Fruit fly (Drosophila melanogaster) whole organism, adult: ENCODE measurements around the gene Tom.

ENCODE experiments used
- CG11617 ChIP-seq: fragments of 200-800 bp; sonication (Bioruptor generic); optimal IDR thresholded peaks from 2 replicates; lab custom pipeline; 2017; ENCODE audit warnings: mild to moderate bottlenecking, missing biosample characterization, missing genetic modification reagents, missing genetic modification characterization
- CG12768 ChIP-seq: fragments of 200-800 bp; sonication (Bioruptor generic); optimal IDR thresholded peaks from 2 replicates; lab custom pipeline; 2017; ENCODE audit warnings: missing biosample characterization, missing genetic modification characterization, mild to moderate bottlenecking, moderate library complexity, missing genetic modification reagents
- CG14711 ChIP-seq: fragments of 200-800 bp; sonication (Bioruptor generic); optimal IDR thresholded peaks from 2 replicates; lab custom pipeline; 2018; ENCODE audit warnings: missing biosample characterization, mild to moderate bottlenecking, missing genetic modification characterization, moderate library complexity
- CG1620 ChIP-seq: fragments of 200-800 bp; sonication (Bioruptor generic); optimal IDR thresholded peaks from 2 replicates; lab custom pipeline; 2016; ENCODE audit warnings: missing biosample characterization, missing genetic modification characterization
- CG33017 ChIP-seq: fragments of 200-800 bp; sonication (Bioruptor generic); optimal IDR thresholded peaks from 2 replicates; lab custom pipeline; 2018; ENCODE audit warnings: missing biosample characterization, mild to moderate bottlenecking, missing genetic modification characterization, moderate library complexity
- CG5204 ChIP-seq: fragments of 200-800 bp; sonication (Bioruptor generic); optimal IDR thresholded peaks from 2 replicates; lab custom pipeline; 2016; ENCODE audit warnings: missing biosample characterization, missing genetic modification characterization
- CG7045 ChIP-seq: fragments of 200-800 bp; sonication (Bioruptor generic); optimal IDR thresholded peaks from 2 replicates; lab custom pipeline; 2017; ENCODE audit warnings: missing biosample characterization, mild to moderate bottlenecking, missing genetic modification characterization
- CG7101 ChIP-seq: fragments of 200-800 bp; sonication (Bioruptor generic); optimal IDR thresholded peaks from 2 replicates; lab custom pipeline; 2018; ENCODE audit warnings: missing biosample characterization, mild to moderate bottlenecking, missing genetic modification characterization, moderate library complexity
- Clk ChIP-seq: fragments of 200-800 bp; sonication (Bioruptor generic); optimal IDR thresholded peaks from 2 replicates; lab custom pipeline; 2017; ENCODE audit warnings: missing biosample characterization, missing genetic modification characterization
- Crg-1 ChIP-seq: fragments of 200-800 bp; sonication (Bioruptor generic); optimal IDR thresholded peaks from 2 replicates; lab custom pipeline; 2016; ENCODE audit warnings: missing biosample characterization, missing genetic modification characterization
- Hr96 ChIP-seq: fragments of 200-800 bp; sonication (Bioruptor generic); optimal IDR thresholded peaks from 2 replicates; lab custom pipeline; 2016; ENCODE audit warnings: missing biosample characterization, missing genetic modification characterization
- Mnt ChIP-seq: fragments of 200-800 bp; sonication (Bioruptor generic); optimal IDR thresholded peaks from 2 replicates; lab custom pipeline; 2016; ENCODE audit warnings: missing biosample characterization, mild to moderate bottlenecking, missing genetic modification characterization
- bab1 ChIP-seq: fragments of 200-800 bp; sonication (Bioruptor generic); optimal IDR thresholded peaks from 3 replicates; lab custom pipeline; 2019; ENCODE audit warnings: missing biosample characterization, mild to moderate bottlenecking, missing genetic modification characterization, moderate library complexity
- cic ChIP-seq: fragments of 200-800 bp; sonication (Bioruptor generic); optimal IDR thresholded peaks from 2 replicates; lab custom pipeline; 2017; ENCODE audit warnings: missing biosample characterization, mild to moderate bottlenecking, missing genetic modification characterization, moderate library complexity
- cnc ChIP-seq, 2 experiments: fragments of >200 bp; optimal IDR thresholded peaks; 2 replicates each; lab custom pipeline; 2017
- kay ChIP-seq: fragments of 200-800 bp; sonication (Bioruptor generic); peaks from one replicate; lab custom pipeline; 2016; ENCODE audit warnings: missing biosample characterization, missing genetic modification characterization, borderline replicate concordance
- ovo ChIP-seq: fragments of 200-800 bp; sonication (Bioruptor generic); optimal IDR thresholded peaks from 2 replicates; lab custom pipeline; 2016; ENCODE audit warnings: missing biosample characterization, missing genetic modification characterization
- pad ChIP-seq: fragments of 200-800 bp; sonication (Bioruptor generic); optimal IDR thresholded peaks from 3 replicates; lab custom pipeline; 2017; ENCODE audit warnings: missing biosample characterization, missing genetic modification characterization, mild to moderate bottlenecking, moderate library complexity, missing genetic modification reagents
- tj ChIP-seq: fragments of 200-800 bp; sonication (Bioruptor generic); optimal IDR thresholded peaks from 3 replicates; lab custom pipeline; 2017; ENCODE audit warnings: missing biosample characterization, mild to moderate bottlenecking, missing genetic modification characterization, moderate library complexity
- toe ChIP-seq: fragments of 200-800 bp; sonication (Bioruptor generic); optimal IDR thresholded peaks from 2 replicates; lab custom pipeline; 2016; ENCODE audit warnings: missing biosample characterization, missing genetic modification characterization

Tom gene

dm6 chr3L:14973251-14973625 is 4.1 kb downstream of the Tom start:
- no peak for TF ChIP-seq CG12768
- TF ChIP-seq bab1 (GFP tag; lab: Kevin White, UChicago), result no peak
- no peak for TF ChIP-seq Clk (GFP tag; lab: Kevin White, UChicago)
- no peak for TF ChIP-seq Crg-1 (GFP tag; lab: Kevin White, UChicago)
- no peak for TF ChIP-seq CG11617 (GFP tag; lab: Kevin White, UChicago)
- no peak for TF ChIP-seq CG33017
- no peak for TF ChIP-seq CG7101
- no peak for TF ChIP-seq CG14711 (tag; lab: Kevin White, UChicago)
- TF ChIP-seq CG1620, result no peak

dm6 chr3L:14974513-14974912 is 5.4 kb downstream of the Tom start, which contains the start of gene Ocho:
Ocho (plus strand) TSS chr3L:14974848.
- TF ChIP-seq CG11617 (GFP tag; lab: Kevin White, UChicago), result no peak
- TF ChIP-seq Crg-1 (GFP tag; lab: Kevin White, UChicago), result no peak
- no peak for TF ChIP-seq toe (GFP tag; lab: Kevin White, UChicago)
- no peak for TF ChIP-seq CG1620
- TF ChIP-seq tj (GFP tag; lab: Kevin White, UChicago), result no peak
- no peak for TF ChIP-seq bab1 (GFP tag; lab: Kevin White, UChicago)
- no peak for TF ChIP-seq Clk (GFP tag; lab: Kevin White, UChicago)
- no peak for TF ChIP-seq CG5204 (GFP tag; lab: Kevin White, UChicago)
- TF ChIP-seq CG12768, result no peak
- no peak for TF ChIP-seq Hr96
- TF ChIP-seq pad, result no peak
- no peak for TF ChIP-seq CG33017
- no peak for TF ChIP-seq cic (GFP tag; lab: Kevin White, UChicago)
- TF ChIP-seq CG7045 (GFP tag; lab: Kevin White, UChicago), result no peak
- TF ChIP-seq CG14711 (tag; lab: Kevin White, UChicago), result no peak

dm6 chr3L:14974952-14975351 is 5.8 kb downstream of the Tom start:
- TF ChIP-seq ovo (GFP tag; lab: Kevin White, UChicago) (no peak), Hr96 (no peak), CG12768 (no peak), cic (GFP tag; lab: Kevin White, UChicago) (no peak), toe (GFP tag; lab: Kevin White, UChicago) (no peak), Clk (GFP tag; lab: Kevin White, UChicago) (no peak), bab1 (GFP tag; lab: Kevin White, UChicago) (no peak), tj (GFP tag; lab: Kevin White, UChicago) (no peak), pad (no peak), kay (GFP tag; lab: Kevin White, UChicago) (no peak), cnc (optimal IDR thresholded peaks at IDR 0.05; lab: Kevin White, UChicago) (no peak), CG33017 (no peak), CG5204 (GFP tag; lab: Kevin White, UChicago) (no peak), Mnt (GFP tag; lab: Kevin White, UChicago) (no peak), CG11617 (GFP tag; lab: Kevin White, UChicago) (no peak), Crg-1 (GFP tag; lab: Kevin White, UChicago) (no peak), CG7045 (GFP tag; lab: Kevin White, UChicago) (no peak)

dm6 chr3L:14976026-14976425 is 6.9 kb downstream of the Tom start:
- TF ChIP-seq Crg-1 (GFP tag; lab: Kevin White, UChicago) (no peak), CG11617 (GFP tag; lab: Kevin White, UChicago) (no peak), CG5204 (GFP tag; lab: Kevin White, UChicago) (no peak), cic (GFP tag; lab: Kevin White, UChicago) (no peak), kay (GFP tag; lab: Kevin White, UChicago) (no peak), CG14711 (tag; lab: Kevin White, UChicago) (no peak), CG7045 (GFP tag; lab: Kevin White, UChicago) (no peak), tj (GFP tag; lab: Kevin White, UChicago) (no peak), Hr96 (no peak), Mnt (GFP tag; lab: Kevin White, UChicago) (no peak), ovo (GFP tag; lab: Kevin White, UChicago) (no peak)

- TF ChIP-seq tj (GFP tag; lab: Kevin White, UChicago) (no peak), CG1620 (no peak), Crg-1 (GFP tag; lab: Kevin White, UChicago) (no peak), CG12768 (no peak), CG14711 (tag; lab: Kevin White, UChicago) (no peak), CG7045 (GFP tag; lab: Kevin White, UChicago) (no peak), cnc (optimal IDR thresholded peaks at IDR 0.05; lab: Kevin White, UChicago) (no peak), pad (no peak), bab1 (GFP tag; lab: Kevin White, UChicago) (no peak), CG33017 (no peak), Clk (GFP tag; lab: Kevin White, UChicago) (no peak), CG5204 (GFP tag; lab: Kevin White, UChicago) (no peak), toe (GFP tag; lab: Kevin White, UChicago) (no peak), Mnt (GFP tag; lab: Kevin White, UChicago) (no peak), CG11617 (GFP tag; lab: Kevin White, UChicago) (no peak), Hr96 (no peak), cic (GFP tag; lab: Kevin White, UChicago) (no peak)
These were observed 8.7 kb downstream of the Tom start for dm6 chr3L:14977536-14978495.

- TF ChIP-seq CG14711 (tag; lab: Kevin White, UChicago) (no peak), bab1 (GFP tag; lab: Kevin White, UChicago) (no peak), CG12768 (no peak), ovo (GFP tag; lab: Kevin White, UChicago) (no peak), kay (GFP tag; lab: Kevin White, UChicago) (no peak), tj (GFP tag; lab: Kevin White, UChicago) (no peak), Mnt (GFP tag; lab: Kevin White, UChicago) (no peak), CG11617 (GFP tag; lab: Kevin White, UChicago) (no peak), Hr96 (no peak), CG5204 (GFP tag; lab: Kevin White, UChicago) (no peak), CG1620 (no peak), Crg-1 (GFP tag; lab: Kevin White, UChicago) (no peak), CG33017 (no peak), CG7045 (GFP tag; lab: Kevin White, UChicago) (no peak)
These were observed 9.4 kb downstream of the Tom start for dm6 chr3L:14978496-14978894.
